Worm (Caenorhabditis elegans): ENCODE results near the gene ZK285.2.

ce11 chrV:16057010-16057463, 10.4 kb downstream of the ZK285.2 start, which contains the start of gene F14H3.5:
- TF ChIP-seq ref-1 (GFP tag; conservative IDR thresholded peaks at IDR 0.05) (no peak), ztf-29 (GFP tag; IDR thresholded peaks at IDR 0.05) (no peak), ztf-23 (GFP tag; IDR thresholded peaks at IDR 0.05) (no peak), flt-1 (GFP tag; IDR thresholded peaks at IDR 0.05) (no peak), med-1 (GFP tag; optimal IDR thresholded peaks at IDR 0.05; ENCODE audit: insufficient read depth) (no peak), tab-1 (GFP tag; IDR thresholded peaks at IDR 0.05) (no peak), T22C8.4 (GFP tag; IDR thresholded peaks at IDR 0.05) (no peak), klf-2 (GFP tag; conservative IDR thresholded peaks at IDR 0.05) (no peak), cog-1 (tag; optimal IDR thresholded peaks at IDR 0.05) (no peak)

Data from whole organism, midembryonic.